Worm (Caenorhabditis elegans): ENCODE data around the gene K08D8.2.

ce11 chrIV:12909871-12910270, 7.0 kb downstream of the K08D8.2 start, which contains the start of gene K08D8.4:
- TF ChIP-seq aly-2 (tag; optimal IDR thresholded peaks at IDR 0.05): no peak
- no peak for TF ChIP-seq ceh-82 (tag; optimal IDR thresholded peaks at IDR 0.05)
- TF ChIP-seq lsy-2 (tag; optimal IDR thresholded peaks at IDR 0.05): no peak
- TF ChIP-seq elt-3 (tag; optimal IDR thresholded peaks at IDR 0.05): no peak
- peak; percentile 86 for TF ChIP-seq fos-1 (tag; optimal IDR thresholded peaks at IDR 0.05)

All from whole organism, L2 larva.